Fruit fly (Drosophila melanogaster): ENCODE measurements around the gene ninaA.

ninaA gene

DNA sequence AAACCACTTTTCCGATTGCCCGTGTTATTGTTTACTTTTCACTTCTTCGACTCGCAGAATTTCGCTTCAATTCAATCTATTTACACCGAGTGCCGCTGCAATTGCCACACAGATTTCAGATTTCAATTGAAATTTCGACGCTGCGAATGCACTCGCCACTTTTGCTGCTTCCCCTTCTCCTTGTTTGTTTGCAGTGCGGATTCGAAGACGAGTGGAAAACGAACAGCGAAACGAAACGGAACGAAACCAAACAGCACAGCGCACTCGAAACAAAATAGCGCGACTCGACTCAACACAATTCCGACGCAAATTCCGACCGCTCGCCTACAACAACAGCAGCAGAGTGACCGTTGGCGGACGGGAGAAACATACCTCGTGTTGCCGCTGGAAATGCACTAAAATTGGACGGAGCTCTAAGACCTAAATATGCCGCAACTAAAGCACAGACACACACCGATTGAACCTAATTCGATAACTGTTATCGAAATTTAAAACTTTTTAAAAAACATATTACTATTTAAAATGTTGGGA, 26.3 kb upstream of the ninaA start, which contains the start of gene drongo (continued):
- peak; percentile 54 for TF ChIP-seq HHEX (GFP tag; optimal IDR thresholded peaks at IDR 0.05)
- no peak for TF ChIP-seq shn (GFP tag; optimal IDR thresholded peaks at IDR 0.05)
- peak; percentile 15 for TF ChIP-seq ewg (GFP tag; optimal IDR thresholded peaks at IDR 0.05)
- TF ChIP-seq NfI (GFP tag; optimal IDR thresholded peaks at IDR 0.05) = peak; percentile 34
- TF ChIP-seq Ptx1 (GFP tag; IDR thresholded peaks at IDR 0.05) = no peak
- no peak for TF ChIP-seq CG10431 (GFP tag; optimal IDR thresholded peaks at IDR 0.05)
- peak; percentile 76 for TF ChIP-seq ci (GFP tag; IDR thresholded peaks at IDR 0.05)
- no peak for TF ChIP-seq Lim3 (GFP tag; IDR thresholded peaks at IDR 0.05)
- TF ChIP-seq HLH3B (GFP tag; IDR thresholded peaks at IDR 0.05) = no peak; the same call in 1 of the 2 replicates
- TF ChIP-seq CG16813 (GFP tag; IDR thresholded peaks at IDR 0.05; ENCODE audit: partially characterized antibody) = peak; percentile 50; the same call in 1 of the 3 replicates
- no peak for TF ChIP-seq klu (GFP tag; IDR thresholded peaks at IDR 0.05)
- peak; percentile 32; the same call in 1 of the 2 replicates for TF ChIP-seq CG9932 (GFP tag; IDR thresholded peaks at IDR 0.05)
- TF ChIP-seq Neu2 (GFP tag; optimal IDR thresholded peaks at IDR 0.05; ENCODE audit: borderline replicate concordance) = no peak
- TF ChIP-seq cg (GFP tag; optimal IDR thresholded peaks at IDR 0.05) = peak; percentile 80
- peak; percentile 1 for TF ChIP-seq Asciz (GFP tag; optimal IDR thresholded peaks at IDR 0.05)
- peak; percentile 1 for TF ChIP-seq Nf-YB (GFP tag; optimal IDR thresholded peaks at IDR 0.05)
- TF ChIP-seq NC2β (GFP tag; optimal IDR thresholded peaks at IDR 0.05) = peak; percentile 53
- peak; percentile 87 for TF ChIP-seq chinmo (GFP tag; IDR thresholded peaks at IDR 0.05; ENCODE audit: partially characterized antibody)
- TF ChIP-seq Xrp1 (GFP tag; IDR thresholded peaks at IDR 0.05) = 0 out of 2 replicates have a peak, but pooled peaks have one; percentile 30
- peak; percentile 49 for TF ChIP-seq unc-4 (GFP tag; IDR thresholded peaks at IDR 0.05; ENCODE audit: partially characterized antibody)
- peak; percentile 75 for TF ChIP-seq CG15514 (GFP tag; optimal IDR thresholded peaks at IDR 0.05)
- TF ChIP-seq E2f1 (GFP tag; IDR thresholded peaks at IDR 0.05) = no peak
- TF ChIP-seq CG2678 (tag; optimal IDR thresholded peaks at IDR 0.05) = peak; percentile 15
- TF ChIP-seq Deaf1 (tag; optimal IDR thresholded peaks at IDR 0.05) = peak; percentile 82
- TF ChIP-seq otp (GFP tag; IDR thresholded peaks at IDR 0.05) = 0 out of 3 replicates have a peak, but pooled peaks have one; percentile 44
- no peak for TF ChIP-seq corto (GFP tag; optimal IDR thresholded peaks at IDR 0.05)
- peak; percentile 64 for TF ChIP-seq trem (tag; optimal IDR thresholded peaks at IDR 0.05)
- TF ChIP-seq p53 (GFP tag; optimal IDR thresholded peaks at IDR 0.05) = peak; percentile 50
- TF ChIP-seq CG10147 (GFP tag; optimal IDR thresholded peaks at IDR 0.05) = no peak
- TF ChIP-seq D19A (tag; optimal IDR thresholded peaks at IDR 0.05) = peak; percentile 2
- TF ChIP-seq Dad (GFP tag; optimal IDR thresholded peaks at IDR 0.05) = peak; percentile 38
- TF ChIP-seq CG7928 (GFP tag; optimal IDR thresholded peaks at IDR 0.05) = peak; percentile 19
- TF ChIP-seq CG17186 (GFP tag; optimal IDR thresholded peaks at IDR 0.05) = peak; percentile 58
- peak; percentile 87 for TF ChIP-seq CG11560 (tag; IDR thresholded peaks at IDR 0.05)
- TF ChIP-seq Adf1 (GFP tag; IDR thresholded peaks at IDR 0.05) = peak; percentile 52; the same call in 1 of the 2 replicates
- TF ChIP-seq lov (optimal IDR thresholded peaks at IDR 0.05) = no peak
- 0 out of 3 replicates have a peak, but pooled peaks have one; percentile 11 for TF ChIP-seq lov (GFP tag; IDR thresholded peaks at IDR 0.05)
- peak; percentile 32; the same call in 1 of the 3 replicates for TF ChIP-seq knrl (GFP tag; IDR thresholded peaks at IDR 0.05; ENCODE audit: partially characterized antibody)
- TF ChIP-seq CG17385 (GFP tag; optimal IDR thresholded peaks at IDR 0.05) = peak; percentile 60

DNA sequence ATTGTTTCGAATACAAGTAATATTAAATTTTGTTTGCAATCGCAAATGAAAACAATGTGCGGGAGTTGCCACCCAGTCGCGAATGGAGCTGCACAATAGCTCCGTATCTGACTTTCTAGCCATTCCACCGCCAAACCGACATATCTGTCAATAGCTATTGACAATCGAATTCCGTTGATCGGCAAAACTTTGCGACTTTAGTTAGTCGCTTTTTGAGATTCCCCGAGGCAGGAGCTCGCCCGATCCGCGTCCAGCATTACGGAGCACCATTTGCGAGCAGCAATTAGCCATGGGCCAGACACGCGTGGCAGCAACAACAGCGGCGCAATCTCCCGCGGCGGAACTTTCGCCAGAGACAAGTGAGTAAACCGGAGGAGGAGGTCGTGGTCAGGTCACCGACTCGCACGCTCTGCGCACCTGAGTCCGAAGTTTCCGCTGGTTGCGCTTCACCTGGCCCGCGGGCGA, 24.4 kb upstream of the ninaA start, which contains the start of the genes CG4291 and kraken:
Gene CG4291 (minus strand): TSS at position 84 of the 465 bp plus-strand sequence.
Gene kraken (plus strand): TSS at position 122 of the 465 bp plus-strand sequence.
- TF ChIP-seq vvl (GFP tag; IDR thresholded peaks at IDR 0.05) (peak; percentile 80), Bdp1 (GFP tag; optimal IDR thresholded peaks at IDR 0.05) (peak; percentile 11), wor (GFP tag; IDR thresholded peaks at IDR 0.05) (no peak), Vsx1 (GFP tag; optimal IDR thresholded peaks at IDR 0.05) (peak; percentile 79), vfl (GFP tag; optimal IDR thresholded peaks at IDR 0.05) (peak; percentile 68), H15 (GFP tag; IDR thresholded peaks at IDR 0.05) (peak; percentile 18; the same call in 1 of the 3 replicates), maf-S (GFP tag; optimal IDR thresholded peaks at IDR 0.05) (peak; percentile 53), Lhr (GFP tag; optimal IDR thresholded peaks at IDR 0.05) (peak; percentile 23), wek (GFP tag; optimal IDR thresholded peaks at IDR 0.05) (no peak), tx (GFP tag; optimal IDR thresholded peaks at IDR 0.05) (peak; percentile 11), cas (GFP tag; IDR thresholded peaks at IDR 0.05) (no peak), corto (GFP tag; optimal IDR thresholded peaks at IDR 0.05) (no peak), CG1603 (tag; optimal IDR thresholded peaks at IDR 0.05) (peak; percentile 81), Dref (GFP tag; IDR thresholded peaks at IDR 0.05) (peak; percentile 73)

All from whole organism, embryonic.